Worm (Caenorhabditis elegans) whole organism, early embryonic: Measurements from ENCODE around the gene W04H10.6.
"Not testable (repeated sequence)": the region's sequence is repeated elsewhere in the genome, so short reads cannot be mapped to it uniquely, and the experiment has no call there.

Experiments
- B0310.2 ChIP-seq: sonication (generic microtip); optimal IDR thresholded peaks from 2 replicates; lab custom pipeline; 2016; ENCODE audit warnings: mild to moderate bottlenecking, missing genetic modification characterization, missing compliant biosample characterization
- F13C5.2 ChIP-seq: sonication (generic microtip); optimal IDR thresholded peaks from 2 replicates; lab custom pipeline; 2017; ENCODE audit warnings: mild to moderate bottlenecking, missing genetic modification characterization, inconsistent platforms, missing compliant biosample characterization
- aly-1 ChIP-seq: sonication (generic microtip); optimal IDR thresholded peaks from 2 replicates; lab custom pipeline; 2016; ENCODE audit warnings: missing genetic modification characterization, missing compliant biosample characterization
- ama-1 ChIP-seq: fragments of 150-350 bp; optimal IDR thresholded peaks from 2 replicates; lab custom pipeline; 2014
- ceh-13 ChIP-seq: fragments of 200-800 bp; sonication (Bioruptor generic); optimal IDR thresholded peaks from 2 replicates; lab custom pipeline; 2018; ENCODE audit warnings: mild to moderate bottlenecking, missing genetic modification characterization, missing compliant biosample characterization
- ceh-36 ChIP-seq: sonication (generic microtip); optimal IDR thresholded peaks from 2 replicates; lab custom pipeline; 2016; ENCODE audit warnings: missing genetic modification characterization, inconsistent platforms, missing compliant biosample characterization
- ets-7 ChIP-seq: sonication (generic microtip); optimal IDR thresholded peaks from 2 replicates; lab custom pipeline; 2016; ENCODE audit warnings: missing genotype, missing genetic modification characterization, missing compliant biosample characterization
- flt-1 ChIP-seq: fragments of 200-800 bp; sonication (Bioruptor generic); IDR thresholded peaks from 2 replicates; pipeline ENCODE4 v1.3.6; 2022; ENCODE audit warnings: missing genetic modification characterization, missing compliant biosample characterization
- hmbx-1 ChIP-seq: sonication (generic microtip); optimal IDR thresholded peaks from 2 replicates; lab custom pipeline; 2016; ENCODE audit warnings: mild to moderate bottlenecking, missing genetic modification characterization, missing compliant biosample characterization
- hmg-4 ChIP-seq: fragments of 200-800 bp; sonication (Bioruptor generic); optimal IDR thresholded peaks from 2 replicates; lab custom pipeline; 2018; ENCODE audit warnings: mild to moderate bottlenecking, missing genetic modification characterization, missing compliant biosample characterization
- hnd-1 ChIP-seq: sonication (generic microtip); optimal IDR thresholded peaks from 2 replicates; lab custom pipeline; 2016; ENCODE audit warnings: missing genetic modification characterization, missing compliant biosample characterization
- pes-1 ChIP-seq: fragments of 200-800 bp; sonication (Bioruptor generic); IDR thresholded peaks from 2 replicates; pipeline ENCODE4 v1.3.6; 2022; ENCODE audit warnings: missing genetic modification reagents, missing genetic modification characterization, missing compliant biosample characterization
- scrt-1 ChIP-seq: fragments of 200-800 bp; sonication (Bioruptor generic); IDR thresholded peaks from 2 replicates; pipeline ENCODE4 v1.3.6; 2022; ENCODE audit warnings: missing genetic modification characterization, missing compliant biosample characterization
- sea-1 ChIP-seq: fragments of 200-800 bp; sonication (Bioruptor generic); conservative IDR thresholded peaks from 2 replicates; pipeline ENCODE4 v1.3.6; 2022; ENCODE audit warnings: missing genetic modification characterization, missing compliant biosample characterization
- tbx-11 ChIP-seq: fragments of 200-800 bp; sonication (Bioruptor generic); IDR thresholded peaks from 2 replicates; pipeline ENCODE4 v1.3.6; 2022; ENCODE audit warnings: missing genetic modification characterization, missing compliant biosample characterization
- tbx-37 ChIP-seq: fragments of 200-800 bp; sonication (Bioruptor generic); conservative IDR thresholded peaks from 2 replicates; pipeline ENCODE4 v1.3.6; 2022; ENCODE audit warnings: missing genetic modification reagents, missing genetic modification characterization, missing compliant biosample characterization
- tra-4 ChIP-seq: sonication (generic microtip); optimal IDR thresholded peaks from 2 replicates; lab custom pipeline; 2017; ENCODE audit warnings: missing genetic modification characterization, missing compliant biosample characterization

W04H10.6 gene

DNA sequence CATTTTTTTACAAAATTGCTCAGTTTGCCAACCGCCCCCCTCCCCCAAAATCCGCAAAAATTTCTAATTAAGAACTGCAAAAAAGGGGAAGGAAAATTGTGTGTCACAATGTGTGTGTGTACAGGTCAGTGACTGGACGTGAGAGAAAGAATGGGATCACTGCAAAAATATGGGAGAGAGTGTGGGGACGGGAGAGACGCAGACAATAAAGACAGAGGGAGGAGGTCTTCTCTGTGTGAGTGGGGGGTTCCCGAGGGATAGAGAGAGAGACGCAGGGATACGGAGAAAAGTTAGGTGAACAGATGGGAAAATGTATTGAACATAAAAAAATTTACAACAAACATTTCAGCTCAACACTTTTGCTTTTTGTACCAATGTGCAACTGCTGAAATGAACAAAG lies 17.7 kb upstream of the W04H10.6 start:
- TF ChIP-seq scrt-1 = no peak
- no peak for TF ChIP-seq sea-1 (GFP tag; lab: Robert Waterston, UW)
- TF ChIP-seq ets-7 (tag; lab: Kevin White, UChicago) = no peak
- TF ChIP-seq hmg-4 (GFP tag; lab: Kevin White, UChicago) = no peak
- TF ChIP-seq aly-1 (tag; lab: Kevin White, UChicago) = no peak
- no peak for TF ChIP-seq hmbx-1
- no peak for TF ChIP-seq hnd-1 (tag; lab: Kevin White, UChicago)
- TF ChIP-seq tra-4 (tag; lab: Kevin White, UChicago) = no peak
- TF ChIP-seq F13C5.2 = no peak

DNA sequence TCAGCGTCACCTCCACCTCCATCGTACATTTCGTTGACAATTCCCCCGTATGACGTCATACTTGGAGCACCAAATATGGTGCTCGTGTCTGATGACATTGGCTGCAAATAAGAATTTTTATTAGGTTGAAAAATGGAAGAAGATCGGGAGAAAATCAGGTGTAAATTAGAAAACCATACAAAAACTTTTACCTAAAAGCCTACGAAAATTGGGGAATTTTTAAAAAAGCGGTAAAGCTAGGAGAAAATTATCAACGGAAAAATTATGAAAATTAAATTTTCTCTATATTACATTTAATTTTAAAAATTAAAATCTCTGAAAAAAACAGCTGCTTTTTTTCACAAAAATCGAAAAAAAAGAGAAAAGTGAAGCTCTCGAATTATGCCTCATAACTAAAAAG lies 16.2 kb upstream of the W04H10.6 start, which contains the start of gene T04B8.5:
T04B8.5 (minus strand) TSS at position 101 of the 400 bp plus-strand sequence.
- TF ChIP-seq B0310.2 (no peak), ama-1 (lab: Kevin White, UChicago) (no peak), ets-7 (tag; lab: Kevin White, UChicago) (no peak), F13C5.2 (no peak), flt-1 (GFP tag; lab: Robert Waterston, UW) (no peak), hmg-4 (GFP tag; lab: Kevin White, UChicago) (no peak), tra-4 (tag; lab: Kevin White, UChicago) (no peak), aly-1 (tag; lab: Kevin White, UChicago) (no peak), tbx-11 (GFP tag; lab: Robert Waterston, UW) (no peak), sea-1 (GFP tag; lab: Robert Waterston, UW) (no peak), tbx-37 (GFP tag; lab: Robert Waterston, UW) (no peak)

DNA sequence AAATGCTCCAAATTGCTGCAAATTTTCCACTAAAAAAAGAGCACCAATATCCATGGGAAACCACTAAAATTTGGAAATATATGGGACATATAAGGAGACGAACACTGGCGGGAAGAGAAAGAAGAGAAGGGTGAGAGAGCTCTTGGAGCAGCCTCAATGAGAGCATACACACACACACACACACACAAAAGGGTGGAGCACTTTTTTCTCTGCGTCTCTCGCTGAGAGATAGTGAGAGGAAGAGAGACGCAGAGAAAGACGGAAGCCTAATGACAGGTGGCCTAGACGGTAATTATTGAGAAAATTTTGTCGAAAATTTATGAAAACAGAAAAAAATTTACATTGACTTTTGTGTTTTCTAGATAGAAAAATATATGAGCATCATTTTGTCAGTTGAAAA lies 14.2 kb upstream of the W04H10.6 start:
- TF ChIP-seq tbx-11 (GFP tag; lab: Robert Waterston, UW) (no peak), tbx-37 (GFP tag; lab: Robert Waterston, UW) (no peak), tra-4 (tag; lab: Kevin White, UChicago) (no peak), ama-1 (lab: Kevin White, UChicago) (no peak), B0310.2 (no peak), ceh-13 (GFP tag; lab: Kevin White, UChicago) (no peak), F13C5.2 (no peak), ets-7 (tag; lab: Kevin White, UChicago) (no peak), hmg-4 (GFP tag; lab: Kevin White, UChicago) (no peak), flt-1 (GFP tag; lab: Robert Waterston, UW) (no peak), hmbx-1 (no peak)

DNA sequence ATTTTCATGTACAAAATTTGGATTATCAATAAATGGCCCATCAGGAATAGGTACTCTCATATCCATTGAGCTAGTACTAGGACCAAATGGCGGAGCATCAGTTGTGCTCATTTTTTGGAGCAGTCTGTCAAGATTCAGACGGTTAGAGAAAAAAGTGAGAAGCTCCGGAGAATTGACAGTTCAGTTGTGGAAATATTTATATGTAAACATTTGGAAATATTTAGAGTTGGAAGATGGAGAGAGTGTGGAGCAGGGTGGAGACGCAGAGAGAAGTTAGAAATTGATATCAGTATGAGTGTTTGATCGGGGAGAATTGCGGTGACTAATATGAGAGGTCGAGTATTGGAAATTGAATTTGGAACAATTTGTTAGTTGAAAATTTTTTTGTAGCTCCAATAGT lies 12.9 kb upstream of the W04H10.6 start:
- TF ChIP-seq sea-1 (GFP tag; lab: Robert Waterston, UW) = no peak
- TF ChIP-seq tra-4 (tag; lab: Kevin White, UChicago) = no peak
- TF ChIP-seq ceh-13 (GFP tag; lab: Kevin White, UChicago) = no peak
- TF ChIP-seq B0310.2 = no peak
- no peak for TF ChIP-seq ceh-36 (tag; lab: Kevin White, UChicago)
- no peak for TF ChIP-seq aly-1 (tag; lab: Kevin White, UChicago)
- no peak for TF ChIP-seq flt-1 (GFP tag; lab: Robert Waterston, UW)
- no peak for TF ChIP-seq hnd-1 (tag; lab: Kevin White, UChicago)
- no peak for TF ChIP-seq ets-7 (tag; lab: Kevin White, UChicago)
- TF ChIP-seq hmbx-1 = no peak
- TF ChIP-seq scrt-1 = no peak

DNA sequence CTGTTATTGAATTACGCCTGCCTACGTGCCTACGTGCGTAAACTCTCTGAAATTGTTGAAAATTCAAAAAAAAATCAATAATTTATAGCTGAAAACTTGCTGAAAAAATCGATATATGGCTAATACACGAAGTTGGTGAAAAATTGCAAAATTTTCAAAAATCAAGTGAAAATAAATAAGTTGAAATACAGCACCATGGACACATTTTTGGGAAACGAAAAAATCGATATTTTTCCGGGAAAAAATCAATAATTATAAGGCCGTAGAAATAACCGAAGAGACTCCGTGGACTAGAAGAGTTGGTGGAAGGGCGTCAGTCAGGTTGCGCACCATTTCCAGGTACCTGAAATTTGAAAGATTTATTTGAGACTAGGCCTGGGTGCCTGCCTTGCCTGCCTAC lies 6.5 kb upstream of the W04H10.6 start:
- no peak for TF ChIP-seq aly-1 (tag; lab: Kevin White, UChicago)
- TF ChIP-seq hnd-1 (tag; lab: Kevin White, UChicago) = no peak
- TF ChIP-seq ceh-36 (tag; lab: Kevin White, UChicago) = no peak
- no peak for TF ChIP-seq sea-1 (GFP tag; lab: Robert Waterston, UW)
- no peak for TF ChIP-seq scrt-1
- no peak for TF ChIP-seq tbx-11 (GFP tag; lab: Robert Waterston, UW)
- no peak for TF ChIP-seq tra-4 (tag; lab: Kevin White, UChicago)
- no peak for TF ChIP-seq hmg-4 (GFP tag; lab: Kevin White, UChicago)
- TF ChIP-seq tbx-37 (GFP tag; lab: Robert Waterston, UW) = no peak
- TF ChIP-seq flt-1 (GFP tag; lab: Robert Waterston, UW) = no peak
- TF ChIP-seq pes-1 (GFP tag; lab: Robert Waterston, UW) = no peak
- TF ChIP-seq hmbx-1 = no peak
- no peak for TF ChIP-seq B0310.2
- no peak for TF ChIP-seq F13C5.2
- no peak for TF ChIP-seq ets-7 (tag; lab: Kevin White, UChicago)
- TF ChIP-seq ama-1 (lab: Kevin White, UChicago) = no peak

DNA sequence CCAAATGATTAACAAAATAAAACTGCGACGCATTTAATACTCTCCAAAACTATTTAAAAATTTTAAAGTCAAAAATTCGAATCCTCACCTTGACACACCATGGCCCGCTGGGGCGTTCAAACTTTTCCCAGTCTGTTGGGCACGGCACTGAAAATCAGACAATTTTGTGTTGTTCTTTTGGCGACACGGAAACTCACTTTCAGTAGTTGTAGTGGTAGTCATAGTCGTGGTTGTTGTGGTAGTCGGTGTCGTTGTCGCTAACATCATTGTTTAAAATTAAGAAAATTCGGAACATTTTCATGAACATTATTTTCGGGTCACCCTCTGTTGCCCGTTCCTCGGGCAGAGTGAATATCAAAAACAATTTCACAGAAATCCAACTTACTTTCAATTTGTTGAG lies 4.1 kb upstream of the W04H10.6 start, which contains the start of gene clec-118:
clec-118 (minus strand) TSS at position 101 of the 400 bp plus-strand sequence.
- not testable (repeated sequence) for TF ChIP-seq tbx-37 (GFP tag; lab: Robert Waterston, UW); B0310.2; aly-1 (tag; lab: Kevin White, UChicago)

DNA sequence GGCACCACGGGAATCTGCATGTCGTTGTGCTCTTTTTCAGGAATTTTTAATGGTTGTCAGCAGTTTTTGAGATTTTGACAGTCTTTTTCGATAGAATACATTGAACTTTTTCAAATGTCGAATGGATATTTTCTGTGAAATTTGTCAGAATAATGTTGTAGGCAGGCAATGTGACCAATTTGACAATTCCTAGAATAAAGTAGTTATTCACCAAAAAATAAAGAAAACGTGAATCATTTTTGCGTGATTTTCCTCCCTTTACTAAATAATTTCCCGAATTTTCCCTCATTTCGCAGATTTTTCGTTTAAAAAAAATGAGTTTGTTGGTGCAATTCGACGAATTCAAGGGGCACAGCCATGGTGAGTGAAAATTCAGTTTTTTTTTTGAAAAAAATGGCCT lies 516 bp upstream of the W04H10.6 start, which contains the start of gene W04H10.1:
W04H10.1 (plus strand) TSS at position 301 of the 400 bp plus-strand sequence.
- no peak for TF ChIP-seq ama-1 (lab: Kevin White, UChicago)
- no peak for TF ChIP-seq flt-1 (GFP tag; lab: Robert Waterston, UW)
- no peak for TF ChIP-seq sea-1 (GFP tag; lab: Robert Waterston, UW)
- TF ChIP-seq scrt-1 = no peak
- TF ChIP-seq hmbx-1 = no peak
- TF ChIP-seq pes-1 (GFP tag; lab: Robert Waterston, UW) = no peak
- no peak for TF ChIP-seq tbx-11 (GFP tag; lab: Robert Waterston, UW)
- no peak for TF ChIP-seq aly-1 (tag; lab: Kevin White, UChicago)
- TF ChIP-seq ets-7 (tag; lab: Kevin White, UChicago) = no peak
- TF ChIP-seq B0310.2 = no peak
- TF ChIP-seq tbx-37 (GFP tag; lab: Robert Waterston, UW) = no peak
- TF ChIP-seq tra-4 (tag; lab: Kevin White, UChicago) = no peak
- no peak for TF ChIP-seq ceh-13 (GFP tag; lab: Kevin White, UChicago)
- no peak for TF ChIP-seq hmg-4 (GFP tag; lab: Kevin White, UChicago)
- no peak for TF ChIP-seq hnd-1 (tag; lab: Kevin White, UChicago)
